Worm (Caenorhabditis elegans) whole organism, young adult: Measurements from ENCODE around the gene T05B4.13.

Experiments
- F57A8.1 ChIP-seq: fragments of 200-800 bp; sonication (Bioruptor generic); optimal IDR thresholded peaks from 2 replicates; lab custom pipeline; 2018; ENCODE audit warnings: mild to moderate bottlenecking, missing genetic modification characterization, moderate library complexity, missing compliant biosample characterization
- atf-7 ChIP-seq: sonication (generic microtip); optimal IDR thresholded peaks from 2 replicates; lab custom pipeline; 2017; ENCODE audit warnings: mild to moderate bottlenecking, missing genetic modification characterization, missing compliant biosample characterization
- attf-5 ChIP-seq: fragments of 200-800 bp; sonication (Bioruptor generic); optimal IDR thresholded peaks from 2 replicates; lab custom pipeline; 2018; ENCODE audit warnings: mild to moderate bottlenecking, missing genetic modification characterization, missing compliant biosample characterization
- hlh-26 ChIP-seq: fragments of 200-800 bp; sonication (Bioruptor generic); conservative IDR thresholded peaks from 2 replicates; pipeline ENCODE4 v1.3.6; 2022; ENCODE audit warnings: missing genetic modification reagents, missing genetic modification characterization, missing compliant biosample characterization
- madf-3 ChIP-seq: fragments of 200-800 bp; sonication (Bioruptor generic); IDR thresholded peaks from 2 replicates; pipeline ENCODE4 v1.3.6; 2022; ENCODE audit warnings: missing genetic modification reagents, missing genetic modification characterization, missing compliant biosample characterization
- mcd-1 ChIP-seq: fragments of 200-800 bp; sonication (Bioruptor generic); IDR thresholded peaks from 2 replicates; pipeline ENCODE4 v1.3.6; 2022; ENCODE audit warnings: missing genetic modification reagents, missing genetic modification characterization, missing compliant biosample characterization
- nfya-2 ChIP-seq: fragments of 200-800 bp; sonication (Bioruptor generic); IDR thresholded peaks from 2 replicates; pipeline ENCODE4 v1.3.6; 2022; ENCODE audit warnings: missing genetic modification reagents, missing genetic modification characterization, missing compliant biosample characterization
- rcor-1 ChIP-seq: fragments of 200-800 bp; sonication (Bioruptor generic); IDR thresholded peaks from 2 replicates; pipeline ENCODE4 v1.3.6; 2022; ENCODE audit warnings: missing genetic modification reagents, missing genetic modification characterization, missing compliant biosample characterization
- snpc-1.1 ChIP-seq: sonication (generic microtip); optimal IDR thresholded peaks from 2 replicates; lab custom pipeline; 2017; ENCODE audit warnings: missing genetic modification characterization, mild to moderate bottlenecking, missing compliant biosample characterization, antibody characterized with exemption, moderate library complexity, missing genotype, missing genetic modification reagents; ENCODE audit not compliant: insufficient read depth

Gene T05B4.13

DNA sequence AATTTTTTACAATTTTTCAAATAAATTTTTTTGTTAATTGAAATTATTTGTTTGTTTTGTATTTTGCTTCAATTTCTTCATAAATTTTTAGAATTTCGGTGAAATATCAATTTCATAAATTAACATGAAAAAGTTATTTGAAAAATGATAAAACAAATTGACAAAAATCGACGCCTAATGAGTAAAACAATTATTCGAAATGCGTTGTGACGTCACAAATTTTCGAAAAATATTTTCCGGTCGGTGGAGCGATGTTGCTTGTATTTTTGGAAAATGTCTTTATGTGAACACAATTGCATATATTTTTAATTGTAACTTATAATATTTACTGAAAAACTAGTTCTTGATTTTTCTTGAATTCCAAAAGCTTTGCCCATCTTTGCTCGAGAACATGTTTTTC is 46.8 kb downstream of the T05B4.13 start:
- TF ChIP-seq madf-3 (GFP tag; lab: Robert Waterston, UW) = no peak
- TF ChIP-seq snpc-1.1 (tag; lab: Kevin White, UChicago) = no peak
- TF ChIP-seq F57A8.1 (GFP tag; lab: Kevin White, UChicago) = no peak
- TF ChIP-seq rcor-1 = no peak
- no peak for TF ChIP-seq nfya-2 (GFP tag; lab: Robert Waterston, UW)
- no peak for TF ChIP-seq mcd-1 (GFP tag; lab: Robert Waterston, UW)
- no peak for TF ChIP-seq hlh-26 (GFP tag; lab: Robert Waterston, UW)
- TF ChIP-seq atf-7 = no peak
- no peak for TF ChIP-seq attf-5 (GFP tag; lab: Kevin White, UChicago)
